Fruit fly (Drosophila melanogaster): ENCODE data around the gene CG43169.

- TF ChIP-seq CG12104 (GFP tag; optimal IDR thresholded peaks at IDR 0.05) (no peak), Nf-YB (GFP tag; optimal IDR thresholded peaks at IDR 0.05) (no peak), toy (GFP tag; IDR thresholded peaks at IDR 0.05) (no peak), CG17361 (GFP tag; IDR thresholded peaks at IDR 0.05) (no peak), BEAF-32 (GFP tag; optimal IDR thresholded peaks at IDR 0.05) (no peak), dmrt99B (tag; optimal IDR thresholded peaks at IDR 0.05) (peak; percentile 16), CG13894 (tag; optimal IDR thresholded peaks at IDR 0.05) (no peak)
Observed at dm6 chr3L:8853382-8853781, 35.1 kb downstream of the CG43169 start.

Data from whole organism, embryonic.